Worm (Caenorhabditis elegans): ENCODE results near the gene F28H7.8.
A peak's percentile ranks its signal among the peaks of the same experiment; 100 is the strongest.

Gene F28H7.8

DNA sequence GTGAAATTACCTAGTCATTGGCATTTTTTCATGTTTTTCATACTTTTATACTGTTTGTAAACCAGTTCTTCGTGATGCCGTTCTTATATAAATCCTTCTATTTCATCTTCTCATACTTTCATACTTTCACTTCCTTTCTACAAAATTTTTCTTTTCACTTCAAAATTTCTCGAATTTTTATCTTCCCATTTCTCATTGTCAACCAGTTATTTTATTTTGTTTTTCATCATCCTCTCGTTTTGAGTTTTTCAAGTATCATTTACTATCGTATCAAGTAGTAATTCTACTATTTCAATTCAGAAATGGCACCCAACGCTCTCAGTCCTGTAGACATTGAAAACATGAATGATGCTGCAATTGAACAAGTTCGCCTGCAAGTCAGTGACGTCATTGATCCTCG, at the start of gene F28H7.8:
Gene F28H7.8 (plus strand): TSS at position 301 of the 400 bp plus-strand sequence.
- TF ChIP-seq F13C5.2 (tag; optimal IDR thresholded peaks at IDR 0.05) = no peak
- no peak for TF ChIP-seq hnd-1 (tag; optimal IDR thresholded peaks at IDR 0.05)
- no peak for TF ChIP-seq tra-4 (tag; optimal IDR thresholded peaks at IDR 0.05)
- TF ChIP-seq hmg-4 (GFP tag; optimal IDR thresholded peaks at IDR 0.05) = no peak
- no peak for TF ChIP-seq B0310.2 (tag; optimal IDR thresholded peaks at IDR 0.05)
- no peak for TF ChIP-seq flt-1 (GFP tag; IDR thresholded peaks at IDR 0.05)
- TF ChIP-seq aly-1 (tag; optimal IDR thresholded peaks at IDR 0.05) = no peak

DNA sequence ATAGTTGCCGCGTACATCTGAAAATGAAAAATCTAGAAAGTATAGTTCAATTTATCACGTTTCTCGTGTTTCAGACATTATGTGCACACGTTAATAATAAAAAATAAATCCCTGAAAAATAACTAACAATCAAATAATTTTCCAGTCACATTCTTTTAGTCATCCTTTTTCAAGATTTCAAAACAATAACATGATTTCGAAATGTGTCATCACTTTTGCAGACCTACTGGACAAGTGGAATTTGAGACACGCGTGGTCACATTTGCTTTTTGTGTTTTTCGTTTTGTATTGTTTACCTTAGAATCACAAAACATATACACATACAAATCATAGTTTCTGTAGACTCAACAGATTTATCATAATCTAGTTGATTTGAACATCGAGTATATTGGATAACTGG, 49.4 kb upstream of the F28H7.8 start:
- TF ChIP-seq flt-1 (GFP tag; IDR thresholded peaks at IDR 0.05) = no peak
- TF ChIP-seq hnd-1 (tag; optimal IDR thresholded peaks at IDR 0.05) = no peak

DNA sequence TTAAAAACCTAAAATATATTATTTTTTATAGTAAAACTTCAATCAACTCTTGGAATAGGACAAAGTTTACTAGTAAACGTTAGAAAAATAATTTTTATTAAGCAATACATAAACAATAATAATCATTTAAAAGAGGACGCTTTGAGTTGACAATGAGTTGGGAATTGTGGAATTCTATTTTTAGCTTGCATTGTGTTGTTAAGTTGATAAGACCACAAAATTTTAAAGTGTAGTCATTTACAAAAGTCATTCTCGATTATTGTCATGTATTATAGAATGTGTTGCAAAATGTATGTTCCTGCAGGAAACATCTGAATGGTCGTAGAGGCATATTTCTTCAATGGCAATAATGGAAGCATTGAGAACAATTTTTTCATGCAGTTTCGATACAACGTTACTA, 47.8 kb upstream of the F28H7.8 start:
- no peak for TF ChIP-seq tra-4 (tag; optimal IDR thresholded peaks at IDR 0.05)
- TF ChIP-seq flt-1 (GFP tag; IDR thresholded peaks at IDR 0.05) = no peak
- no peak for TF ChIP-seq tbx-11 (GFP tag; IDR thresholded peaks at IDR 0.05)
- no peak for TF ChIP-seq sea-1 (GFP tag; conservative IDR thresholded peaks at IDR 0.05)
- no peak for TF ChIP-seq ama-1 (optimal IDR thresholded peaks at IDR 0.05)
- no peak for TF ChIP-seq B0310.2 (tag; optimal IDR thresholded peaks at IDR 0.05)

DNA sequence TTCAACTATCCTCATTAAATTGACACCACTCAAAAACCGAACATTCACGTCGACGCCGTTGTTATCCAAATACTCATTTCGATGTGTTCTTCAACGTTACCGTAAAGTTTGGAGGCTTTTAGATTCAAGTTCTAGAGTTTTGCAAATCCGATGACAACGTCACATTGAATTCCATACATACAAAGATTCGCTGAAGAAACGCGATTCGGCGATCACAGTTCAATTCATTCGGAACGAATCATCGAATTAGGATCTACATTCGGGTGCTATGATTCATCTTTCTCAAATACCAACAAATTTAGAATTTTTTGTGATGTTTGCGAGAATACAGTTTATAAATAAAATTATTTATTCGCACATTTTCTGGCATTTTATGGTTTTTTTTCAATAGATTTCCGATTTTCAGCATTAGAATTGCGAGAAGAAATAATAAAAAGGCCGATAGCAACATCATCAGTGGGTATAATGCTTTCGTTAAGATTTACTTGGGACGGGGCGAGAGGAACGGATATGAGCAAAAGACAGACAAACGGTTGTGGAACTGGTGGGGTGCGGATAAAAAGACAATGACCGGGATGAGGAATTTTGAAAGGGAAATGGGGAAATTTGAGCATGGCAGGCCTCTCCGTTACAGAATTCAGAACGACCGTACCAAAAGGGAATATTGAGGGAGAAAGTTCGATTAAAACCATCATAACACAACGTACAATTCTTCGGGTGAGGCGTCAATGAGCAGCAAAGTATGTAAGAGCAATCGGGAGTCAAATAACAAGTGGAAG, 46.7 kb upstream of the F28H7.8 start:
- TF ChIP-seq ama-1 (optimal IDR thresholded peaks at IDR 0.05) (peak; percentile 53), tbx-37 (GFP tag; conservative IDR thresholded peaks at IDR 0.05) (no peak)

DNA sequence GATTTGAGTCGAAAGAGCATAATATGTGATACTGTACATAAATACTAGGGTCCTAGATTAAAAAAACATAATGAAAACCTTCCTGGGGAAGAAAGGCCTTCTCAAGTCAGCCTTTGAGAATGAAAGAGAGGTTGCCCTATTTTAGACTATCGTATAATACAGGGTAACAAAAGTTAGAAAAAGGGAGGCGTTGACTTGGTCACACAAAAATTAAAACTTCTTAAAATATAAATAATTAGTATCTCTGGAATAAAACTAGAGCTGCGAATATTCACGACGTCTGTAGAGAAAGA, 46.2 kb upstream of the F28H7.8 start:
- TF ChIP-seq pes-1 (GFP tag; IDR thresholded peaks at IDR 0.05) (0 out of 2 replicates have a peak, but pooled peaks have one; percentile 23), hnd-1 (tag; optimal IDR thresholded peaks at IDR 0.05) (no peak)

- TF ChIP-seq sea-1 (GFP tag; conservative IDR thresholded peaks at IDR 0.05) = no peak
- no peak for TF ChIP-seq flt-1 (GFP tag; IDR thresholded peaks at IDR 0.05)
- TF ChIP-seq hmbx-1 (tag; optimal IDR thresholded peaks at IDR 0.05) = no peak
Observed at ce11 chrV:10713704-10714239, 45.0 kb upstream of the F28H7.8 start.

- TF ChIP-seq aly-1 (tag; optimal IDR thresholded peaks at IDR 0.05) (no peak), flt-1 (GFP tag; IDR thresholded peaks at IDR 0.05) (no peak), B0310.2 (tag; optimal IDR thresholded peaks at IDR 0.05) (no peak), sea-1 (GFP tag; conservative IDR thresholded peaks at IDR 0.05) (no peak), tra-4 (tag; optimal IDR thresholded peaks at IDR 0.05) (no peak), tbx-11 (GFP tag; IDR thresholded peaks at IDR 0.05) (no peak), ama-1 (optimal IDR thresholded peaks at IDR 0.05) (no peak), hmg-4 (GFP tag; optimal IDR thresholded peaks at IDR 0.05) (no peak), tbx-37 (GFP tag; conservative IDR thresholded peaks at IDR 0.05) (no peak), ceh-13 (GFP tag; optimal IDR thresholded peaks at IDR 0.05) (no peak), ets-7 (tag; optimal IDR thresholded peaks at IDR 0.05) (no peak), pes-1 (GFP tag; IDR thresholded peaks at IDR 0.05) (no peak), F13C5.2 (tag; optimal IDR thresholded peaks at IDR 0.05) (no peak), hnd-1 (tag; optimal IDR thresholded peaks at IDR 0.05) (no peak), ceh-36 (tag; optimal IDR thresholded peaks at IDR 0.05) (no peak), hmbx-1 (tag; optimal IDR thresholded peaks at IDR 0.05) (no peak), scrt-1 (GFP tag; IDR thresholded peaks at IDR 0.05) (no peak)
Observed at ce11 chrV:10714630-10715029, 44.1 kb upstream of the F28H7.8 start.

DNA sequence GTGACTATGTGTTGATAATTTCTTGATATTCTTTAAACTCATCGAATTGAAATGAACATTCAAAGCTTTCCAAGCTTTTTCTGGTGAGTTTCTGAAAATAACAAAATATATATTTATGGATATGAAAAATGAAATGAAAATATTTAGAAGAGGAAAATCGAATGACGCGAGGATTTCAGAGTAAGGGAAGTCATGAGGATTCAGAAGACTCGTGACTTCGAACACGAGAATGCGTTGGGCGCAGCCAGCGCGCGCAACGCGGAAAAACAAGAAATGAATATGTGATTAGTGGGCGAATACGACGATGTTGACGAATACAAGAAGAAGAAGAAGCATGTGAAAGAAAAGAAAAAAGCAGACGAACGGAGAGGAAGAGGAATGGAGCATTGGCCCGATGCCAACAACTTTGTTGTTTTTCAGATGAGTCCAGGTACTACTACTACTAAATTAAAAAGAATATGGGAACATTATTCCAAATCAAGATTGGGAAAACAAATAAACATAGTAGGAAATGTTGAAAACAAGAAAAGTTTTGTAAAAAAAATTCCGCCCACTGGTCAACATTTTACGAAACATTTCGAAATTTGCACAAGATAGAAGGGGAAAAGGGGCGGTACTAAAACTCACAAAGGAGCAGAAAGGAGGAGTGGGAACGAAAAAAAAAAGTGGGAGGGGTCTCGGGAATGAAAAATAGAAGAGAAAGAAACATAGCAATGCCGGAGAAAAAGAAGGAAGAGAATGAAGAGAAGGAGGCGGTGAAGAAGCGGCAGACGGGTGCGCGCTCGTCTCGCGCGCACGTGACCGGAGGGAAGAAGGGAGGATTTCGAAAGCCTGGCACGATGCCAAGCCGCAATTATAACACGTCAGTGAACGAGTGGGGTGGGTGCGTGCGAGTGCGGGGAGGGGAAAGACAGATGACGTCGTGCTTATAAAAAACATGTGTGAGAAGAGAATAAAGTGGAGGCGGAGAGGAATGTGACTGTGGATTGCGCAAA, 43.3 kb upstream of the F28H7.8 start:
- TF ChIP-seq aly-1 (tag; optimal IDR thresholded peaks at IDR 0.05) (no peak), F13C5.2 (tag; optimal IDR thresholded peaks at IDR 0.05) (peak; percentile 28), ceh-36 (tag; optimal IDR thresholded peaks at IDR 0.05) (no peak), tbx-11 (GFP tag; IDR thresholded peaks at IDR 0.05) (no peak), ets-7 (tag; optimal IDR thresholded peaks at IDR 0.05) (no peak), sea-1 (GFP tag; conservative IDR thresholded peaks at IDR 0.05) (no peak), hmg-4 (GFP tag; optimal IDR thresholded peaks at IDR 0.05) (peak; percentile 46)
